Worm (Caenorhabditis elegans) whole organism, young adult: Measurements from ENCODE around the gene kqt-3.
"Not testable (repeated sequence)": the region's sequence is repeated elsewhere in the genome, so short reads cannot be mapped to it uniquely, and the experiment has no call there.

Experiments
- B0019.2 ChIP-seq: fragments of 200-800 bp; sonication (Bioruptor generic); conservative IDR thresholded peaks from 2 replicates; pipeline ENCODE4 v1.3.6; 2022; ENCODE audit warnings: missing genetic modification reagents, missing genetic modification characterization, missing compliant biosample characterization
- B0336.3 ChIP-seq: fragments of 200-800 bp; sonication (Bioruptor generic); IDR thresholded peaks from 2 replicates; pipeline ENCODE4 v1.3.6; 2022; ENCODE audit warnings: missing genetic modification characterization, missing compliant biosample characterization
- F22D6.2 ChIP-seq: sonication (generic microtip); optimal IDR thresholded peaks from 2 replicates; lab custom pipeline; 2016; ENCODE audit warnings: mild to moderate bottlenecking, missing genetic modification characterization, missing compliant biosample characterization
- F49E8.2 ChIP-seq: sonication (generic microtip); optimal IDR thresholded peaks from 3 replicates; lab custom pipeline; 2017; ENCODE audit warnings: missing genetic modification characterization, mild to moderate bottlenecking, missing compliant biosample characterization, antibody characterized with exemption, moderate library complexity; ENCODE audit not compliant: insufficient read depth
- T26A5.8 ChIP-seq: sonication (generic microtip); optimal IDR thresholded peaks from 2 replicates; lab custom pipeline; 2016; ENCODE audit warnings: missing genetic modification characterization, missing compliant biosample characterization
- Y53G8AR.9 ChIP-seq: fragments of 200-800 bp; sonication (Bioruptor generic); conservative IDR thresholded peaks from 2 replicates; pipeline ENCODE4 v1.3.6; 2022; ENCODE audit warnings: missing genetic modification reagents, missing genetic modification characterization, missing compliant biosample characterization
- Y79H2A.3 ChIP-seq: fragments of 200-800 bp; sonication (Bioruptor generic); conservative IDR thresholded peaks from 2 replicates; pipeline ENCODE4 v1.3.6; 2022; ENCODE audit warnings: missing genetic modification reagents, missing genetic modification characterization, missing compliant biosample characterization
- ama-1 ChIP-seq, 3 experiments: fragments of 150-350 bp in 1 of 3; sonication (generic microtip) in 2 of 3; optimal IDR thresholded peaks; 2 replicates each; lab custom pipeline; 2014 to 2018; ENCODE audit warnings: missing biosample characterization in 2 of 3, missing genetic modification characterization in 2 of 3, missing genetic modification reagents in 2 of 3
- cebp-1 ChIP-seq, 2 experiments: fragments of 200-800 bp in 1 of 2; sonication (Bioruptor generic) in 1 of 2; sonication (generic microtip) in 1 of 2; IDR thresholded peaks in 1 of 2; optimal IDR thresholded peaks in 1 of 2; 2 replicates each; pipeline versions ENCODE4 v1.3.6 to Lab custom; 2017 to 2022; ENCODE audit warnings: missing compliant biosample characterization in 2 of 2, missing genetic modification characterization in 2 of 2, mild to moderate bottlenecking in 1 of 2, missing genetic modification reagents in 1 of 2, moderate library complexity in 1 of 2
- ceh-79 ChIP-seq: sonication (generic microtip); optimal IDR thresholded peaks from 2 replicates; lab custom pipeline; 2017; ENCODE audit warnings: mild to moderate bottlenecking, missing genetic modification characterization, missing compliant biosample characterization
- ceh-91 ChIP-seq: fragments of 200-800 bp; sonication (Bioruptor generic); IDR thresholded peaks from 2 replicates; pipeline ENCODE4 v1.3.6; 2022; ENCODE audit warnings: missing genetic modification reagents, missing genetic modification characterization, missing compliant biosample characterization
- dox-1 ChIP-seq: fragments of 200-800 bp; sonication (Bioruptor generic); IDR thresholded peaks from 2 replicates; pipeline ENCODE4 v1.3.6; 2022; ENCODE audit warnings: missing genetic modification reagents, missing genetic modification characterization, missing compliant biosample characterization
- egrh-3 ChIP-seq: fragments of 200-800 bp; sonication (Bioruptor generic); IDR thresholded peaks from 2 replicates; pipeline ENCODE4 v1.3.6; 2022; ENCODE audit warnings: missing genetic modification reagents, missing genetic modification characterization, missing compliant biosample characterization
- fkh-3 ChIP-seq: sonication (generic microtip); optimal IDR thresholded peaks from 2 replicates; lab custom pipeline; 2016; ENCODE audit warnings: mild to moderate bottlenecking, missing genetic modification characterization, missing compliant biosample characterization
- gei-17 ChIP-seq: fragments of 200-800 bp; sonication (Bioruptor generic); optimal IDR thresholded peaks from 2 replicates; lab custom pipeline; 2018; ENCODE audit warnings: mild to moderate bottlenecking, missing genetic modification characterization, missing compliant biosample characterization
- hsf-1 ChIP-seq: fragments of 200-800 bp; sonication (Bioruptor generic); IDR thresholded peaks from 2 replicates; pipeline ENCODE4 v1.3.6; 2022; ENCODE audit warnings: missing genetic modification reagents, missing genetic modification characterization, missing compliant biosample characterization
- let-607 ChIP-seq, 2 experiments: fragments of 200-800 bp in 1 of 2; sonication (Bioruptor generic) in 1 of 2; sonication (generic microtip) in 1 of 2; optimal IDR thresholded peaks; 2 replicates each; lab custom pipeline; 2016 to 2018; ENCODE audit warnings: mild to moderate bottlenecking in 2 of 2, missing compliant biosample characterization in 2 of 2, missing genetic modification characterization in 2 of 2, moderate library complexity in 2 of 2, missing genotype in 1 of 2
- lin-26 ChIP-seq: fragments of 200-800 bp; sonication (Bioruptor generic); IDR thresholded peaks from 2 replicates; pipeline ENCODE4 v1.3.6; 2022; ENCODE audit warnings: missing genetic modification reagents, missing genetic modification characterization, missing compliant biosample characterization
- lin-40 ChIP-seq: sonication (generic microtip); optimal IDR thresholded peaks from 2 replicates; lab custom pipeline; 2016; ENCODE audit warnings: missing genetic modification characterization, mild to moderate bottlenecking, missing compliant biosample characterization, missing genotype, missing genetic modification reagents
- madf-10 ChIP-seq: sonication (generic microtip); optimal IDR thresholded peaks from 2 replicates; lab custom pipeline; 2016; ENCODE audit warnings: mild to moderate bottlenecking, missing genetic modification characterization, missing compliant biosample characterization
- mcd-1 ChIP-seq: fragments of 200-800 bp; sonication (Bioruptor generic); IDR thresholded peaks from 2 replicates; pipeline ENCODE4 v1.3.6; 2022; ENCODE audit warnings: missing genetic modification reagents, missing genetic modification characterization, missing compliant biosample characterization
- mel-28 ChIP-seq: sonication (generic microtip); optimal IDR thresholded peaks from 2 replicates; lab custom pipeline; 2016; ENCODE audit warnings: borderline replicate concordance, mild to moderate bottlenecking, missing genetic modification characterization, missing compliant biosample characterization
- mxl-1 ChIP-seq: sonication (generic microtip); optimal IDR thresholded peaks from 2 replicates; lab custom pipeline; 2016; ENCODE audit warnings: missing genetic modification characterization, missing compliant biosample characterization
- nfya-1 ChIP-seq: sonication (generic microtip); optimal IDR thresholded peaks from 2 replicates; lab custom pipeline; 2017; ENCODE audit warnings: antibody characterized with exemption, missing compliant biosample characterization, missing genetic modification characterization, borderline replicate concordance; ENCODE audit not compliant: insufficient read depth
- nfya-2 ChIP-seq: fragments of 200-800 bp; sonication (Bioruptor generic); IDR thresholded peaks from 2 replicates; pipeline ENCODE4 v1.3.6; 2022; ENCODE audit warnings: missing genetic modification reagents, missing genetic modification characterization, missing compliant biosample characterization
- nhr-80 ChIP-seq: sonication (generic microtip); optimal IDR thresholded peaks from 2 replicates; lab custom pipeline; 2016; ENCODE audit warnings: missing genetic modification characterization, missing compliant biosample characterization
- pha-4 ChIP-seq: fragments of 150-350 bp; sonication (generic microtip); optimal IDR thresholded peaks from 2 replicates; lab custom pipeline; 2014; ENCODE audit warnings: missing biosample characterization, missing genetic modification reagents, missing genetic modification characterization
- snpc-4 ChIP-seq, 5 experiments: fragments of 150-350 bp in 1 of 5; sonication (generic microtip) in 4 of 5; optimal IDR thresholded peaks; 2 replicates each; lab custom pipeline; 2014 to 2018; ENCODE audit warnings: missing genetic modification characterization in 5 of 5, missing biosample characterization in 3 of 5, antibody characterized with exemption in 2 of 5, mild to moderate bottlenecking in 2 of 5, missing compliant biosample characterization in 2 of 5, missing genotype in 2 of 5, moderate library complexity in 2 of 5, missing genetic modification reagents in 1 of 5
- tbp1 ChIP-seq: fragments of 200-800 bp; sonication (Bioruptor generic); optimal IDR thresholded peaks from 2 replicates; lab custom pipeline; 2018; ENCODE audit warnings: mild to moderate bottlenecking, missing genetic modification characterization, missing compliant biosample characterization
- tlf-1 ChIP-seq: fragments of 200-800 bp; sonication (Bioruptor generic); optimal IDR thresholded peaks from 2 replicates; lab custom pipeline; 2018; ENCODE audit warnings: mild to moderate bottlenecking, missing genetic modification characterization, missing compliant biosample characterization
- unc-130 ChIP-seq: sonication (generic microtip); optimal IDR thresholded peaks from 2 replicates; lab custom pipeline; 2016; ENCODE audit warnings: missing genetic modification reagents, missing genetic modification characterization, missing compliant biosample characterization
- zfh-2 ChIP-seq: fragments of 200-800 bp; sonication (Bioruptor generic); conservative IDR thresholded peaks from 2 replicates; pipeline ENCODE4 v1.3.6; 2022; ENCODE audit warnings: missing genetic modification reagents, missing genetic modification characterization, missing compliant biosample characterization
- zim-3 ChIP-seq: sonication (generic microtip); optimal IDR thresholded peaks from 2 replicates; lab custom pipeline; 2017; ENCODE audit warnings: mild to moderate bottlenecking, missing genetic modification characterization, moderate library complexity, missing compliant biosample characterization
- ztf-6 ChIP-seq: fragments of 200-800 bp; sonication (Bioruptor generic); IDR thresholded peaks from 2 replicates; pipeline ENCODE4 v1.3.6; 2022; ENCODE audit warnings: missing genetic modification reagents, missing genetic modification characterization, missing compliant biosample characterization

Gene kqt-3

DNA sequence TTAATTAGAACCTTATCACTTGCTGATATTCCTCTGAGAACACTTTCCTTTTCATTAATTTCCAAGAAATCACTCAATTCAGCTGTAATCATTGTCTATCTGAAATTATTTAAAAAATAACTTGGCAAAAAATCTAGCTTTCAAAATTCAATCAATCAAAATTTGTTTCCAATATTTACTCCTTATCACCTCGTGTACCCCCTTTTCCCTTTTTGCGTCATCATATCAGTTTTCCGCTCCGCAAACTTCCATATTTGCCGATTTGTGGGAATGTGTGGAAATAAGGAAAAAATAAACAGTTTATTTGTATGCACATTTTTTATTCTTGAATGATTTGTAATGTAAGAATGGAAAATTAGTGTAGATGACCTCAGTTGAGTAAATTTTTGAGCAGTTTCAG, 34.1 kb upstream of the kqt-3 start, which contains the start of gene C31C9.6:
TSS of gene C31C9.6 (minus strand) at position 101 of the 400 bp plus-strand sequence.
- TF ChIP-seq ama-1 (optimal IDR thresholded peaks at IDR 0.05; lab: Kevin White, UChicago); ama-1 (GFP tag; optimal IDR thresholded peaks at IDR 0.05; lab: Kevin White, UChicago); ceh-91 (GFP tag; lab: Robert Waterston, UW); Y53G8AR.9: not testable (repeated sequence)

DNA sequence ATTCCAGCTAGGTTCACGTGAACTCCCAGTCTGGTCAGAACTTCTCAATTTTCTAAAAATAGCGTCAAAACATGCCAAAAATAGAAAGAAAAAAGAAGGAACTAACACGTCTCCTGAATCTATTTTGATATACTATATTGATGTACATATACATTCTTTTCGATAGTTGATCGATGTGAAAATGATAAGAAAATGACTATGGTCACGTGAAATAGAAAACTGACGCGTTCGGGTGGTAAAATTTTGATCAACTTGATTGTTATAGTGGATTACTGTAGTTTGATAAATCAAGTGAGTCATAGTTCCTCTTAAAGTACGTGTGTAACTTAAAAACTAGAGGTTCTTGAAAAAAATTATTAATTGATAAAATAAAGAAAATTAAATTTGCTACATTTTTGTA, 31.7 kb upstream of the kqt-3 start:
- TF ChIP-seq hsf-1 (GFP tag; lab: Robert Waterston, UW) (no peak), lin-40 (tag; lab: Kevin White, UChicago) (peak; percentile 19), gei-17 (GFP tag; lab: Kevin White, UChicago) (no peak), zim-3 (tag; lab: Kevin White, UChicago) (no peak), mxl-1 (no peak), mel-28 (no peak), T26A5.8 (tag; lab: Kevin White, UChicago) (no peak), fkh-3 (no peak), ceh-79 (tag; lab: Kevin White, UChicago) (no peak), tlf-1 (GFP tag; lab: Kevin White, UChicago) (no peak), madf-10 (tag; lab: Kevin White, UChicago) (no peak), nhr-80 (tag; lab: Kevin White, UChicago) (peak; percentile 43), F22D6.2 (tag; lab: Kevin White, UChicago) (no peak)

DNA sequence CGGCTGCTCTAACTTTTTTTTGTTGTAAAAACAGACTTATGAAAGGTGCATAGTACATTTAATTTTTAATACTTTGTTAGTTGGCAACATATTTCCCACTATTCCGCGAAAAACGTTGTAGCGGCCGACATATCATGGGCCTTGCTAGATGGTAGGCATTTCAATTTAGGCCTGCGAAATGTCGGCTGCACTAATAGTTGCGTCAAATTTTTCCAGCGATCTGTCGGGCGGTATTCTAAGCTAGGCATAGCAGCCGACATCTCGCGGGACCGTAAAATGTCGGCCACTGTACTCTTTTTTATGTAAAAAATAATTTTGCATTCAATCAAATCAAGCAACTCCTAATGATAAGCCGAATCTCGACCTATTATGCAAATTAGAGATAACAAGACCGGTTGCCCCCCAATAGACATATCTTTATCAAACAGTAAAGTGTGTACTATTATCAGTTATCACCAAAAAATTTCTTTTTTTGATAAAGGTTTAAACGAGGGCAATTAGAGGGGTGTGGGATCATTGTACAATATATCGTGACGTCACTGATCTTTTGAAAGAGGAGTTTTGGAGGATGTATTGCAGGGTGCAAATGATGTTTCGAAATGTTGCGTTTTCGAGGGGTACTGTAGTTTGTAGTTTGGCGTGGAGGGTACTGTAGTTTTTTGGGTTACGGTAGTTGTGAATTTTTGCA, 30.9 kb upstream of the kqt-3 start:
- no peak for TF ChIP-seq cebp-1 (GFP tag; IDR thresholded peaks at IDR 0.05; lab: Robert Waterston, UW)
- TF ChIP-seq cebp-1 (tag; optimal IDR thresholded peaks at IDR 0.05; lab: Kevin White, UChicago), result peak; percentile 21
- TF ChIP-seq ztf-6 (GFP tag; lab: Robert Waterston, UW), result no peak
- no peak for TF ChIP-seq pha-4 (tag; lab: Kevin White, UChicago)
- no peak for TF ChIP-seq mxl-1
- TF ChIP-seq F49E8.2 (tag; lab: Kevin White, UChicago), result no peak
- peak; percentile 59 for TF ChIP-seq nhr-80 (tag; lab: Kevin White, UChicago)
- no peak for TF ChIP-seq nfya-2
- TF ChIP-seq Y79H2A.3 (GFP tag; lab: Robert Waterston, UW), result no peak
- no peak for TF ChIP-seq Y53G8AR.9
- no peak for TF ChIP-seq snpc-4 (GFP tag; optimal IDR thresholded peaks at IDR 0.05; lab: Kevin White, UChicago)
- peak; percentile 35 to 75 (median 62) for TF ChIP-seq snpc-4 (tag; optimal IDR thresholded peaks at IDR 0.05; lab: Kevin White, UChicago)
- TF ChIP-seq let-607 (tag; optimal IDR thresholded peaks at IDR 0.05; lab: Kevin White, UChicago), result no peak

DNA sequence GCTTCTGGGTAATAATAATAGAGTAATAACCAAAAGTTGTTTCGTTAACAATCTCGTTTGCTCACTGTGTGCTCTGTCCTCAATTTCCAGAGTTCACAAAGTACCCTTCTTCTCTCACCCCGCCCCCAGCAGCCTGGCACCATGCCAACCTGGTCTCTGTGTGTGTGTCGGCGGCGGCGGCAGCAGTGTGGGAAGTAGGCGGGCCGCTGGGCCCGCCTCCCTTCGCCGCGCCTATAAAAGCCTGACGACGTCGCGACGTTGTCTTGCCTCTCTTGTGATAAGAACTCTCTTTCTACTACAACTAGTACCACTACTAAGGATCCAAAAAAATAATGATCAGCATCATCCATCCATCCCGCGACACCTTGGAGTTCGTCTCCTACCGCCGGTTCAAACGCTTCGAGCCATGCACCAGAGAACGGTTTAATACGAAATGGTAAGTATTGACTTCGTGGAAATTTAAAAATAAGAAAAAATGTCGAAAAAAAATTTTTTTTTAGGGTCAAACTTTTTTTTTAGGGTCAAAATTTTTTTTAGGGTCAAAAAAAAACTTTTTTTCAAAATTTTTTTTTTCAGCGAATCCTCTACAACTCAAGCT, 27.1 kb upstream of the kqt-3 start, which contains the start of gene C31C9.7:
TSS of gene C31C9.7 (plus strand) at position 261 of the 598 bp plus-strand sequence.
- TF ChIP-seq nfya-1 (tag; lab: Kevin White, UChicago), result no peak
- peak; percentile 64 for TF ChIP-seq nhr-80 (tag; lab: Kevin White, UChicago)
- TF ChIP-seq dox-1 (GFP tag; lab: Robert Waterston, UW), result peak; percentile 28; the same call in 1 of the 2 replicates
- TF ChIP-seq B0336.3 (GFP tag; lab: Robert Waterston, UW), result peak; percentile 36; the same call in 1 of the 2 replicates
- TF ChIP-seq madf-10 (tag; lab: Kevin White, UChicago), result peak; percentile 25
- no peak for TF ChIP-seq tlf-1 (GFP tag; lab: Kevin White, UChicago)
- 0 out of 2 replicates have a peak, but pooled peaks have one; percentile 46 for TF ChIP-seq lin-26 (GFP tag; lab: Robert Waterston, UW)
- TF ChIP-seq Y79H2A.3 (GFP tag; lab: Robert Waterston, UW), result no peak
- TF ChIP-seq ama-1 (optimal IDR thresholded peaks at IDR 0.05; lab: Kevin White, UChicago), result peak; percentile 76
- no peak for TF ChIP-seq ama-1 (GFP tag; optimal IDR thresholded peaks at IDR 0.05; lab: Kevin White, UChicago)
- 0 out of 2 replicates have a peak, but pooled peaks have one; percentile 25 for TF ChIP-seq B0019.2
- TF ChIP-seq egrh-3 (GFP tag; lab: Robert Waterston, UW), result peak; percentile 83; the same call in 1 of the 2 replicates
- TF ChIP-seq mcd-1, result peak; percentile 12; the same call in 1 of the 2 replicates
- peak; percentile 5 for TF ChIP-seq tbp1
- peak; percentile 86 for TF ChIP-seq zfh-2
- TF ChIP-seq unc-130 (GFP tag; lab: Kevin White, UChicago), result no peak
